ENCODE assay signal across 1 fruit fly cellular context in genomic region chr2L:17470630-17471029, dm6.
TF ChIP-seq lines count a peak whose summit lies in the region.

No protein-coding gene starts in this region.

TF ChIP-seq in whole organism, embryonic, 481 proteins besides CTCF, POLR2A, EP300 and RAD21 (continued from another document and continues in another):
- peak; percentile 16 for TF ChIP-seq pfk (GFP tag; optimal IDR thresholded peaks at IDR 0.05; lab: Kevin White, UChicago)
- TF ChIP-seq CG15011 (GFP tag; optimal IDR thresholded peaks at IDR 0.05; lab: Kevin White, UChicago) = peak; percentile 78
- no peak for TF ChIP-seq gcm (GFP tag; optimal IDR thresholded peaks at IDR 0.05; lab: Kevin White, UChicago)
- TF ChIP-seq cas (GFP tag; IDR thresholded peaks at IDR 0.05; lab: Robert Waterston, UW) = no peak
- TF ChIP-seq yki (optimal IDR thresholded peaks at IDR 0.05; lab: Kevin White, UChicago) = no peak
- no peak for TF ChIP-seq CG7963 (GFP tag; IDR thresholded peaks at IDR 0.05; lab: Robert Waterston, UW; ENCODE audit: partially characterized antibody)
- TF ChIP-seq vfl (GFP tag; optimal IDR thresholded peaks at IDR 0.05; lab: Kevin White, UChicago) = no peak
- TF ChIP-seq Hand (GFP tag; optimal IDR thresholded peaks at IDR 0.05; lab: Kevin White, UChicago) = peak; percentile 77
- TF ChIP-seq Hr78 (GFP tag; optimal IDR thresholded peaks at IDR 0.05; lab: Kevin White, UChicago) = no peak
- TF ChIP-seq nmo (GFP tag; optimal IDR thresholded peaks at IDR 0.05; lab: Kevin White, UChicago) = no peak
- TF ChIP-seq da (GFP tag; optimal IDR thresholded peaks at IDR 0.05; lab: Kevin White, UChicago) = no peak
- no peak for TF ChIP-seq Atf3 (GFP tag; optimal IDR thresholded peaks at IDR 0.05; lab: Kevin White, UChicago)
- no peak for TF ChIP-seq CG10462 (GFP tag; optimal IDR thresholded peaks at IDR 0.05; lab: Kevin White, UChicago)
- TF ChIP-seq gsb-n (tag; optimal IDR thresholded peaks at IDR 0.05; lab: Kevin White, UChicago) = no peak
- TF ChIP-seq zen (tag; optimal IDR thresholded peaks at IDR 0.05; lab: Kevin White, UChicago) = no peak
- no peak for TF ChIP-seq nerfin-2 (GFP tag; IDR thresholded peaks at IDR 0.05; lab: Robert Waterston, UW; ENCODE audit: partially characterized antibody)
- TF ChIP-seq CG12769 (tag; optimal IDR thresholded peaks at IDR 0.05; lab: Kevin White, UChicago) = peak; percentile 91
- TF ChIP-seq CG17361 (GFP tag; IDR thresholded peaks at IDR 0.05; lab: Robert Waterston, UW) = no peak
- TF ChIP-seq HmgZ (tag; optimal IDR thresholded peaks at IDR 0.05; lab: Kevin White, UChicago) = peak; percentile 62
- TF ChIP-seq CG9215 (GFP tag; IDR thresholded peaks at IDR 0.05; lab: Robert Waterston, UW) = no peak
- no peak for TF ChIP-seq CG14965 (GFP tag; optimal IDR thresholded peaks at IDR 0.05; lab: Kevin White, UChicago; ENCODE audit: borderline replicate concordance)
- no peak for TF ChIP-seq lbe (GFP tag; optimal IDR thresholded peaks at IDR 0.05; lab: Kevin White, UChicago)
- TF ChIP-seq Mrtf (GFP tag; IDR thresholded peaks at IDR 0.05; lab: Robert Waterston, UW) = no peak
- TF ChIP-seq Vsx1 (GFP tag; optimal IDR thresholded peaks at IDR 0.05; lab: Kevin White, UChicago) = peak; percentile 33
- peak; percentile 19 for TF ChIP-seq CG18476 (GFP tag; optimal IDR thresholded peaks at IDR 0.05; lab: Kevin White, UChicago)
- TF ChIP-seq Tbp (GFP tag; optimal IDR thresholded peaks at IDR 0.05; lab: Kevin White, UChicago) = no peak
- TF ChIP-seq Myb (GFP tag; optimal IDR thresholded peaks at IDR 0.05; lab: Kevin White, UChicago) = peak; percentile 35
- no peak for TF ChIP-seq lola (GFP tag; optimal IDR thresholded peaks at IDR 0.05; lab: Kevin White, UChicago)
- TF ChIP-seq ewg (GFP tag; optimal IDR thresholded peaks at IDR 0.05; lab: Kevin White, UChicago) = no peak
- no peak for TF ChIP-seq fd102C (GFP tag; optimal IDR thresholded peaks at IDR 0.05; lab: Kevin White, UChicago)
- no peak for TF ChIP-seq CG12942 (GFP tag; optimal IDR thresholded peaks at IDR 0.05; lab: Kevin White, UChicago)
- TF ChIP-seq CG14710 (tag; optimal IDR thresholded peaks at IDR 0.05; lab: Kevin White, UChicago) = no peak
- peak; percentile 58 for TF ChIP-seq scrt (GFP tag; optimal IDR thresholded peaks at IDR 0.05; lab: Kevin White, UChicago)
- TF ChIP-seq tll (GFP tag; optimal IDR thresholded peaks at IDR 0.05; lab: Kevin White, UChicago) = no peak
- no peak for TF ChIP-seq Usf (GFP tag; optimal IDR thresholded peaks at IDR 0.05; lab: Kevin White, UChicago)
- no peak for TF ChIP-seq inv (GFP tag; IDR thresholded peaks at IDR 0.05; lab: Robert Waterston, UW; ENCODE audit: partially characterized antibody)
- TF ChIP-seq CG8924 (tag; optimal IDR thresholded peaks at IDR 0.05; lab: Kevin White, UChicago) = no peak
- TF ChIP-seq twi (tag; optimal IDR thresholded peaks at IDR 0.05; lab: Kevin White, UChicago) = no peak
- TF ChIP-seq Deaf1 (tag; optimal IDR thresholded peaks at IDR 0.05; lab: Kevin White, UChicago) = no peak
- no peak for TF ChIP-seq kah (GFP tag; optimal IDR thresholded peaks at IDR 0.05; lab: Kevin White, UChicago)
- peak; percentile 71 for TF ChIP-seq CG12299 (tag; optimal IDR thresholded peaks at IDR 0.05; lab: Kevin White, UChicago)
- TF ChIP-seq CG7839 (tag; optimal IDR thresholded peaks at IDR 0.05; lab: Kevin White, UChicago) = peak; percentile 45
- no peak for TF ChIP-seq CG34224 (GFP tag; IDR thresholded peaks at IDR 0.05; lab: Robert Waterston, UW; ENCODE audit: partially characterized antibody)
- peak; percentile 95 for TF ChIP-seq lab (GFP tag; optimal IDR thresholded peaks at IDR 0.05; lab: Kevin White, UChicago)
- no peak for TF ChIP-seq CG30403 (GFP tag; optimal IDR thresholded peaks at IDR 0.05; lab: Kevin White, UChicago)
- TF ChIP-seq CG6689 (GFP tag; IDR thresholded peaks at IDR 0.05; lab: Robert Waterston, UW) = no peak
- no peak for TF ChIP-seq CG3065 (GFP tag; optimal IDR thresholded peaks at IDR 0.05; lab: Kevin White, UChicago)
- TF ChIP-seq CG31388 (GFP tag; optimal IDR thresholded peaks at IDR 0.05; lab: Kevin White, UChicago) = no peak
- no peak; the same call in 1 of the 2 replicates for TF ChIP-seq lmd (GFP tag; IDR thresholded peaks at IDR 0.05; lab: Robert Waterston, UW)
- peak; percentile 80 for TF ChIP-seq CG7987 (GFP tag; optimal IDR thresholded peaks at IDR 0.05; lab: Kevin White, UChicago)
- TF ChIP-seq CG18262 (tag; optimal IDR thresholded peaks at IDR 0.05; lab: Kevin White, UChicago) = no peak
- TF ChIP-seq Bteb2 (GFP tag; optimal IDR thresholded peaks at IDR 0.05; lab: Kevin White, UChicago) = peak; percentile 75
- no peak for TF ChIP-seq CG17912 (GFP tag; optimal IDR thresholded peaks at IDR 0.05; lab: Kevin White, UChicago)
- TF ChIP-seq CG12391 (tag; optimal IDR thresholded peaks at IDR 0.05; lab: Kevin White, UChicago) = peak; percentile 9
- TF ChIP-seq CG15696 (tag; optimal IDR thresholded peaks at IDR 0.05; lab: Kevin White, UChicago) = peak; percentile 24
- TF ChIP-seq C15 (GFP tag; IDR thresholded peaks at IDR 0.05; lab: Robert Waterston, UW) = peak; percentile 15; the same call in 1 of the 3 replicates
- no peak for TF ChIP-seq p53 (GFP tag; optimal IDR thresholded peaks at IDR 0.05; lab: Kevin White, UChicago)
- peak; percentile 93 for TF ChIP-seq gro (GFP tag; optimal IDR thresholded peaks at IDR 0.05; lab: Kevin White, UChicago)
- TF ChIP-seq CG1647 (GFP tag; optimal IDR thresholded peaks at IDR 0.05; lab: Kevin White, UChicago) = peak; percentile 26
- peak; percentile 7 for TF ChIP-seq kay (GFP tag; optimal IDR thresholded peaks at IDR 0.05; lab: Kevin White, UChicago)
- TF ChIP-seq toy (GFP tag; IDR thresholded peaks at IDR 0.05; lab: Robert Waterston, UW) = no peak
- TF ChIP-seq CG34376 (GFP tag; optimal IDR thresholded peaks at IDR 0.05; lab: Kevin White, UChicago) = peak; percentile 57
- no peak for TF ChIP-seq cg (GFP tag; optimal IDR thresholded peaks at IDR 0.05; lab: Kevin White, UChicago)
- TF ChIP-seq al (GFP tag; IDR thresholded peaks at IDR 0.05; lab: Robert Waterston, UW) = no peak
- TF ChIP-seq CG30020 (tag; optimal IDR thresholded peaks at IDR 0.05; lab: Kevin White, UChicago) = no peak
- no peak for TF ChIP-seq prd (optimal IDR thresholded peaks at IDR 0.05; lab: Kevin White, UChicago)
- TF ChIP-seq prd (GFP tag; IDR thresholded peaks at IDR 0.05; lab: Robert Waterston, UW) = no peak
- no peak for TF ChIP-seq CG4328 (GFP tag; optimal IDR thresholded peaks at IDR 0.05; lab: Kevin White, UChicago)
- no peak for TF ChIP-seq E2f2 (GFP tag; IDR thresholded peaks at IDR 0.05; lab: Robert Waterston, UW)
- TF ChIP-seq CG8944 (GFP tag; optimal IDR thresholded peaks at IDR 0.05; lab: Kevin White, UChicago) = no peak
- no peak for TF ChIP-seq stc (GFP tag; IDR thresholded peaks at IDR 0.05; lab: Robert Waterston, UW)
- peak; percentile 85 for TF ChIP-seq PHDP (tag; optimal IDR thresholded peaks at IDR 0.05; lab: Kevin White, UChicago)
- no peak for TF ChIP-seq ara (GFP tag; IDR thresholded peaks at IDR 0.05; lab: Robert Waterston, UW)
- no peak for TF ChIP-seq CG10431 (GFP tag; optimal IDR thresholded peaks at IDR 0.05; lab: Kevin White, UChicago)
- no peak for TF ChIP-seq zen2 (GFP tag; IDR thresholded peaks at IDR 0.05; lab: Robert Waterston, UW; ENCODE audit: partially characterized antibody)
- no peak for TF ChIP-seq wor (GFP tag; IDR thresholded peaks at IDR 0.05; lab: Robert Waterston, UW)
- peak; percentile 88 for TF ChIP-seq Fer3 (tag; optimal IDR thresholded peaks at IDR 0.05; lab: Kevin White, UChicago)
- TF ChIP-seq D19B (GFP tag; optimal IDR thresholded peaks at IDR 0.05; lab: Kevin White, UChicago) = peak; percentile 62
- TF ChIP-seq CG9437 (GFP tag; optimal IDR thresholded peaks at IDR 0.05; lab: Kevin White, UChicago) = no peak
- TF ChIP-seq pzg (GFP tag; optimal IDR thresholded peaks at IDR 0.05; lab: Kevin White, UChicago) = peak; percentile 2
- no peak for TF ChIP-seq CG42726 (GFP tag; IDR thresholded peaks at IDR 0.05; lab: Robert Waterston, UW; ENCODE audit: partially characterized antibody)
- peak; percentile 47; the same call in 1 of the 2 replicates for TF ChIP-seq wdn (GFP tag; IDR thresholded peaks at IDR 0.05; lab: Robert Waterston, UW)
- TF ChIP-seq Dbx (GFP tag; IDR thresholded peaks at IDR 0.05; lab: Robert Waterston, UW) = peak; percentile 83; the same call in 2 of the 3 replicates
- no peak for TF ChIP-seq phol (tag; optimal IDR thresholded peaks at IDR 0.05; lab: Kevin White, UChicago)
- TF ChIP-seq gce (GFP tag; IDR thresholded peaks at IDR 0.05; lab: Robert Waterston, UW) = no peak
- TF ChIP-seq CG5953 (GFP tag; IDR thresholded peaks at IDR 0.05; lab: Robert Waterston, UW) = no peak
- no peak for TF ChIP-seq Hr3 (GFP tag; optimal IDR thresholded peaks at IDR 0.05; lab: Kevin White, UChicago)
- TF ChIP-seq hkb (optimal IDR thresholded peaks at IDR 0.05; lab: Kevin White, UChicago) = no peak
- TF ChIP-seq hkb (GFP tag; IDR thresholded peaks at IDR 0.05; lab: Robert Waterston, UW) = peak; percentile 65
- no peak for TF ChIP-seq CG15073 (GFP tag; optimal IDR thresholded peaks at IDR 0.05; lab: Kevin White, UChicago)
- no peak for TF ChIP-seq nerfin-1 (tag; optimal IDR thresholded peaks at IDR 0.05; lab: Kevin White, UChicago)
- no peak for TF ChIP-seq CG14050 (GFP tag; IDR thresholded peaks at IDR 0.05; lab: Robert Waterston, UW)
- no peak for TF ChIP-seq chinmo (GFP tag; IDR thresholded peaks at IDR 0.05; lab: Robert Waterston, UW; ENCODE audit: partially characterized antibody)
- peak; percentile 59 for TF ChIP-seq pho (GFP tag; optimal IDR thresholded peaks at IDR 0.05; lab: Kevin White, UChicago)
- no peak for TF ChIP-seq Oli (tag; optimal IDR thresholded peaks at IDR 0.05; lab: Kevin White, UChicago)
- no peak for TF ChIP-seq kni (GFP tag; optimal IDR thresholded peaks at IDR 0.05; lab: Kevin White, UChicago)
- TF ChIP-seq onecut (GFP tag; IDR thresholded peaks at IDR 0.05; lab: Robert Waterston, UW) = no peak
- no peak for TF ChIP-seq cato (GFP tag; optimal IDR thresholded peaks at IDR 0.05; lab: Kevin White, UChicago; ENCODE audit: borderline replicate concordance)
- no peak for TF ChIP-seq crol (GFP tag; IDR thresholded peaks at IDR 0.05; lab: Robert Waterston, UW)
- TF ChIP-seq Awh (GFP tag; IDR thresholded peaks at IDR 0.05; lab: Robert Waterston, UW) = no peak
- TF ChIP-seq Hey (tag; optimal IDR thresholded peaks at IDR 0.05; lab: Kevin White, UChicago) = peak; percentile 43
- TF ChIP-seq gfzf (GFP tag; optimal IDR thresholded peaks at IDR 0.05; lab: Kevin White, UChicago) = no peak
- no peak for TF ChIP-seq Hr39 (optimal IDR thresholded peaks at IDR 0.05; lab: Kevin White, UChicago)
- no peak for TF ChIP-seq pita (GFP tag; optimal IDR thresholded peaks at IDR 0.05; lab: Kevin White, UChicago)
- TF ChIP-seq CG11560 (tag; IDR thresholded peaks at IDR 0.05; lab: Robert Waterston, UW) = no peak; the same call in 2 of the 3 replicates
- no peak for TF ChIP-seq Dip2 (GFP tag; IDR thresholded peaks at IDR 0.05; lab: Robert Waterston, UW)
- peak; percentile 19; the same call in 1 of the 3 replicates for TF ChIP-seq B-H1 (GFP tag; IDR thresholded peaks at IDR 0.05; lab: Robert Waterston, UW)
- TF ChIP-seq CG11695 (GFP tag; IDR thresholded peaks at IDR 0.05; lab: Robert Waterston, UW) = 0 out of 3 replicates have a peak, but pooled peaks have one; percentile 44
- no peak for TF ChIP-seq CG7357 (GFP tag; IDR thresholded peaks at IDR 0.05; lab: Robert Waterston, UW)
- TF ChIP-seq ham (GFP tag; IDR thresholded peaks at IDR 0.05; lab: Robert Waterston, UW) = no peak
- no peak for TF ChIP-seq Mad (GFP tag; optimal IDR thresholded peaks at IDR 0.05; lab: Kevin White, UChicago)
- TF ChIP-seq Doc2 (GFP tag; IDR thresholded peaks at IDR 0.05; lab: Robert Waterston, UW) = no peak
- TF ChIP-seq jumu (GFP tag; optimal IDR thresholded peaks at IDR 0.05; lab: Kevin White, UChicago) = no peak
- TF ChIP-seq CG17568 (GFP tag; optimal IDR thresholded peaks at IDR 0.05; lab: Kevin White, UChicago) = peak; percentile 70
- TF ChIP-seq eyg (GFP tag; optimal IDR thresholded peaks at IDR 0.05; lab: Kevin White, UChicago) = peak; percentile 66
- TF ChIP-seq otp (GFP tag; IDR thresholded peaks at IDR 0.05; lab: Robert Waterston, UW) = no peak
- no peak for TF ChIP-seq jing (GFP tag; optimal IDR thresholded peaks at IDR 0.05; lab: Kevin White, UChicago)
- TF ChIP-seq aop (GFP tag; IDR thresholded peaks at IDR 0.05; lab: Robert Waterston, UW) = no peak
- peak; percentile 59 for TF ChIP-seq slou (GFP tag; optimal IDR thresholded peaks at IDR 0.05; lab: Kevin White, UChicago)
- peak; percentile 80 for TF ChIP-seq luna (GFP tag; optimal IDR thresholded peaks at IDR 0.05; lab: Kevin White, UChicago)
- no peak for TF ChIP-seq h (optimal IDR thresholded peaks at IDR 0.05; lab: Kevin White, UChicago)
- TF ChIP-seq Fer2 (tag; optimal IDR thresholded peaks at IDR 0.05; lab: Kevin White, UChicago) = peak; percentile 74
- TF ChIP-seq CG17385 (GFP tag; optimal IDR thresholded peaks at IDR 0.05; lab: Kevin White, UChicago) = peak; percentile 24
- no peak for TF ChIP-seq Drgx (GFP tag; IDR thresholded peaks at IDR 0.05; lab: Robert Waterston, UW)
- TF ChIP-seq CG8290 (GFP tag; optimal IDR thresholded peaks at IDR 0.05; lab: Kevin White, UChicago) = no peak
- peak in 1 of 2 experiments; percentile 95 for TF ChIP-seq CG8290 (tag; optimal IDR thresholded peaks at IDR 0.05; lab: Kevin White, UChicago)
- TF ChIP-seq ERR (GFP tag; optimal IDR thresholded peaks at IDR 0.05; lab: Kevin White, UChicago) = peak; percentile 55
- TF ChIP-seq CG33557 (GFP tag; optimal IDR thresholded peaks at IDR 0.05; lab: Kevin White, UChicago) = no peak
- no peak for TF ChIP-seq Xbp1 (GFP tag; optimal IDR thresholded peaks at IDR 0.05; lab: Kevin White, UChicago)
- TF ChIP-seq dan (GFP tag; IDR thresholded peaks at IDR 0.05; lab: Robert Waterston, UW) = no peak
- peak; percentile 90 for TF ChIP-seq CG3281 (GFP tag; optimal IDR thresholded peaks at IDR 0.05; lab: Kevin White, UChicago)
- TF ChIP-seq Antp (GFP tag; optimal IDR thresholded peaks at IDR 0.05; lab: Kevin White, UChicago) = no peak
- no peak for TF ChIP-seq CG1832 (GFP tag; optimal IDR thresholded peaks at IDR 0.05; lab: Kevin White, UChicago)
- TF ChIP-seq Atf-2 (GFP tag; optimal IDR thresholded peaks at IDR 0.05; lab: Kevin White, UChicago) = no peak
- no peak for TF ChIP-seq CG4617 (GFP tag; optimal IDR thresholded peaks at IDR 0.05; lab: Kevin White, UChicago; ENCODE audit: borderline replicate concordance)
- TF ChIP-seq CG1024 (GFP tag; IDR thresholded peaks at IDR 0.05; lab: Robert Waterston, UW) = no peak
- no peak for TF ChIP-seq TFAM (GFP tag; optimal IDR thresholded peaks at IDR 0.05; lab: Kevin White, UChicago)
